Fruit fly (Drosophila melanogaster) Kc167 (cell line): ENCODE results near the gene CG14115.

Source experiments
- Myc ChIP-seq: fragments of >200 bp; optimal IDR thresholded peaks from 2 replicates; lab custom pipeline; 2017; ENCODE audit warnings: missing external identifiers
- Sin3A ChIP-seq: fragments of >200 bp; optimal IDR thresholded peaks from 2 replicates; lab custom pipeline; 2018; ENCODE audit warnings: missing external identifiers
- h ChIP-seq: fragments of >200 bp; optimal IDR thresholded peaks from 3 replicates; lab custom pipeline; 2018; ENCODE audit warnings: missing external identifiers
- insv ChIP-seq: fragments of >200 bp; optimal IDR thresholded peaks from 3 replicates; lab custom pipeline; 2018; ENCODE audit warnings: missing external identifiers
- psq ChIP-seq: fragments of >200 bp; optimal IDR thresholded peaks from 2 replicates; lab custom pipeline; 2017; ENCODE audit warnings: missing external identifiers
- ttk ChIP-seq: sonication (Bioruptor generic); optimal IDR thresholded peaks from 2 replicates; lab custom pipeline; 2017; ENCODE audit warnings: missing external identifiers

DNA sequence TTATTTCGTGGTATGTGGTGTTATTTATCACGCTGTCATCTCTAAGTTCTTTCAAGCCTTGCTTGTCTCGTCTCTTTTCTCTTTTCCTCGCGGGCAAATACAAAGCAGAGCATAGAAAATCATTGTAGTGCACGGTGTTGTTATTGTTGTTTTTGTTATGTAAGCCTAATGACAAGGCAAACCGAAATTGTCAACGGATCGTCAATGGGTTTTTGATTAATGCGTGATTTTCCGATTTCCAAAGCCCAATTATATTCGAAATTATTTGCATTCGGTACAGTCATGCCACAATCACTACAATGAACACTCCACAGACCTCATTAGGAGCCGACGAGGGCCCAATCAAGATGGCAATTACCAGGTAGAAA is 28.3 kb downstream of the CG14115 start:
- TF ChIP-seq h (lab: Kevin White, UChicago) (no peak), ttk (lab: Kevin White, UChicago) (no peak), Myc (lab: Kevin White, UChicago) (no peak), Sin3A (no peak), psq (lab: Kevin White, UChicago) (no peak), insv (lab: Kevin White, UChicago) (no peak)
